Fruit fly (Drosophila melanogaster) whole organism, embryonic: ENCODE data around the gene Mkp3.

ENCODE experiments used
- Awh ChIP-seq: fragments of 200-800 bp; sonication (Bioruptor generic); IDR thresholded peaks from 2 replicates; pipeline ENCODE4, ENCODE4 v1.3.6; 2022; ENCODE audit warnings: missing biosample characterization, missing genetic modification characterization
- Blimp-1 ChIP-seq: fragments of 200-800 bp; sonication (Bioruptor generic); optimal IDR thresholded peaks from 3 replicates; lab custom pipeline; 2018; ENCODE audit warnings: missing biosample characterization, missing genetic modification characterization, mild to moderate bottlenecking, moderate library complexity, missing genetic modification reagents
- CG1024 ChIP-seq: fragments of 200-800 bp; sonication (Bioruptor generic); IDR thresholded peaks from 2 replicates; pipeline ENCODE4 v1.3.6; 2022; ENCODE audit warnings: missing biosample characterization, missing genetic modification characterization
- CG10654 ChIP-seq: fragments of 200-800 bp; sonication (Bioruptor generic); optimal IDR thresholded peaks from 2 replicates; lab custom pipeline; 2016; ENCODE audit warnings: missing biosample characterization, missing genetic modification characterization
- CG12769 ChIP-seq: fragments of 200-800 bp; sonication (Bioruptor generic); optimal IDR thresholded peaks from 2 replicates; lab custom pipeline; 2019; ENCODE audit warnings: missing biosample characterization, mild to moderate bottlenecking, missing genetic modification characterization, moderate library complexity
- CG17186 ChIP-seq: fragments of 200-800 bp; sonication (Bioruptor generic); optimal IDR thresholded peaks from 3 replicates; lab custom pipeline; 2017; ENCODE audit warnings: missing biosample characterization, missing genetic modification reagents, missing genetic modification characterization
- CG18262 ChIP-seq: fragments of 200-800 bp; optimal IDR thresholded peaks from 3 replicates; lab custom pipeline; 2019; ENCODE audit warnings: missing biosample characterization, mild to moderate bottlenecking, missing genetic modification characterization, moderate library complexity
- CG32772 ChIP-seq: fragments of 200-800 bp; sonication (Bioruptor generic); IDR thresholded peaks from 2 replicates; pipeline ENCODE4 v1.3.6; 2022; ENCODE audit warnings: missing biosample characterization, missing genetic modification characterization
- CG3281 ChIP-seq: fragments of 200-800 bp; sonication (Bioruptor generic); optimal IDR thresholded peaks from 3 replicates; lab custom pipeline; 2017; ENCODE audit warnings: missing biosample characterization, mild to moderate bottlenecking, missing genetic modification characterization
- CG3726 ChIP-seq: fragments of 200-800 bp; sonication (Bioruptor generic); IDR thresholded peaks from 3 replicates; pipeline ENCODE4, ENCODE4 v1.3.6; 2022; ENCODE audit warnings: missing biosample characterization, missing genetic modification characterization
- CG3995 ChIP-seq: fragments of 200-800 bp; sonication (Bioruptor generic); optimal IDR thresholded peaks from 3 replicates; lab custom pipeline; 2016; ENCODE audit warnings: missing biosample characterization, missing genetic modification characterization
- CG4404 ChIP-seq: fragments of 200-800 bp; sonication (Bioruptor generic); IDR thresholded peaks from 2 replicates; pipeline ENCODE4 v1.3.6; 2022; ENCODE audit warnings: missing biosample characterization, missing genetic modification characterization
- CG4820 ChIP-seq: fragments of 200-800 bp; sonication (Bioruptor generic); optimal IDR thresholded peaks from 3 replicates; lab custom pipeline; 2016; ENCODE audit warnings: missing biosample characterization, missing genetic modification characterization
- CG6791 ChIP-seq: fragments of 200-800 bp; sonication (Bioruptor generic); IDR thresholded peaks from 3 replicates; pipeline ENCODE4 v1.3.6; 2022; ENCODE audit warnings: missing biosample characterization, missing genetic modification characterization; ENCODE audit not compliant: partially characterized antibody
- CG7745 ChIP-seq: fragments of 200-800 bp; sonication (Bioruptor generic); optimal IDR thresholded peaks from 2 replicates; lab custom pipeline; 2018; ENCODE audit warnings: missing biosample characterization, mild to moderate bottlenecking, missing genetic modification characterization, moderate library complexity
- CG8765 ChIP-seq: fragments of 200-800 bp; sonication (Bioruptor generic); IDR thresholded peaks from 2 replicates; pipeline ENCODE4 v1.3.6; 2022; ENCODE audit warnings: missing biosample characterization, missing genetic modification characterization
- CG8924 ChIP-seq: fragments of 200-800 bp; optimal IDR thresholded peaks from 3 replicates; lab custom pipeline; 2019; ENCODE audit warnings: missing biosample characterization, mild to moderate bottlenecking, missing genetic modification characterization, moderate library complexity
- CG9797 ChIP-seq: fragments of 200-800 bp; sonication (Bioruptor generic); optimal IDR thresholded peaks from 3 replicates; lab custom pipeline; 2018; ENCODE audit warnings: missing biosample characterization, mild to moderate bottlenecking, missing genetic modification characterization
- CG9817 ChIP-seq: fragments of 200-800 bp; sonication (Bioruptor generic); optimal IDR thresholded peaks from 2 replicates; lab custom pipeline; 2018; ENCODE audit warnings: missing biosample characterization, mild to moderate bottlenecking, missing genetic modification characterization, moderate library complexity
- Dip2 ChIP-seq: fragments of 200-800 bp; sonication (Bioruptor generic); IDR thresholded peaks from 2 replicates; pipeline ENCODE4 v1.3.6; 2022; ENCODE audit warnings: missing biosample characterization, missing genetic modification characterization
- Elba2 ChIP-seq: fragments of 200-800 bp; sonication (Bioruptor generic); optimal IDR thresholded peaks from 3 replicates; lab custom pipeline; 2016; ENCODE audit warnings: missing biosample characterization, missing genetic modification characterization
- Gsc ChIP-seq: fragments of 200-800 bp; sonication (Bioruptor generic); IDR thresholded peaks from 2 replicates; pipeline ENCODE4 v1.3.6; 2022; ENCODE audit warnings: missing biosample characterization, missing genetic modification characterization
- HHEX ChIP-seq: fragments of 200-800 bp; sonication (Bioruptor generic); optimal IDR thresholded peaks from 3 replicates; lab custom pipeline; 2017; ENCODE audit warnings: missing biosample characterization, mild to moderate bottlenecking, missing genetic modification characterization, missing genetic modification reagents
- Hmx ChIP-seq: fragments of 200-800 bp; sonication (Bioruptor generic); optimal IDR thresholded peaks from 2 replicates; lab custom pipeline; 2016; ENCODE audit warnings: missing biosample characterization, missing genetic modification characterization
- Kr ChIP-seq: fragments of 200-800 bp; sonication (Bioruptor generic); optimal IDR thresholded peaks from 2 replicates; lab custom pipeline; 2017; ENCODE audit warnings: missing biosample characterization, mild to moderate bottlenecking, missing genetic modification characterization
- Meics ChIP-seq: fragments of 200-800 bp; sonication (Bioruptor generic); optimal IDR thresholded peaks from 2 replicates; lab custom pipeline; 2017; ENCODE audit warnings: missing biosample characterization, mild to moderate bottlenecking, missing genetic modification characterization
- Myb ChIP-seq: fragments of 200-800 bp; sonication (Bioruptor generic); optimal IDR thresholded peaks from 2 replicates; lab custom pipeline; 2016; ENCODE audit warnings: missing biosample characterization, missing genetic modification characterization
- Nf-YA ChIP-seq: fragments of 200-800 bp; sonication (Bioruptor generic); IDR thresholded peaks from 2 replicates; pipeline ENCODE4 v1.3.6; 2022; ENCODE audit warnings: missing biosample characterization, missing genetic modification characterization
- Optix ChIP-seq: fragments of 200-800 bp; sonication (Bioruptor generic); IDR thresholded peaks from 3 replicates; pipeline ENCODE4 v1.3.6; 2022; ENCODE audit warnings: missing biosample characterization, missing genetic modification characterization
- Rfx ChIP-seq: fragments of 200-800 bp; sonication (Bioruptor generic); IDR thresholded peaks from 2 replicates; pipeline ENCODE4 v1.3.6; 2022; ENCODE audit warnings: missing biosample characterization, missing genetic modification characterization
- Stat92E ChIP-seq, 3 experiments: fragments of >200 bp in 2 of 3; fragments of 200-800 bp in 1 of 3; sonication (Bioruptor generic) in 1 of 3; optimal IDR thresholded peaks; 2 replicates each; lab custom pipeline; 2017 to 2019; ENCODE audit warnings: missing biosample characterization in 3 of 3, missing genetic modification characterization in 3 of 3, mild to moderate bottlenecking in 1 of 3, moderate library complexity in 1 of 3
- bcd ChIP-seq: fragments of 200-800 bp; sonication (Bioruptor generic); optimal IDR thresholded peaks from 2 replicates; lab custom pipeline; 2017; ENCODE audit warnings: missing biosample characterization, mild to moderate bottlenecking, missing genetic modification characterization
- bowl ChIP-seq: fragments of 200-800 bp; sonication (Bioruptor generic); IDR thresholded peaks from 2 replicates; pipeline ENCODE4 v1.3.6; 2022; ENCODE audit warnings: missing biosample characterization, missing genetic modification characterization
- ci ChIP-seq: fragments of 200-800 bp; sonication (Bioruptor generic); IDR thresholded peaks from 3 replicates; pipeline ENCODE4 v1.3.6; 2022; ENCODE audit warnings: missing biosample characterization, missing genetic modification characterization
- dpn ChIP-seq, 2 experiments: fragments of 200-800 bp; sonication (Bioruptor generic); optimal IDR thresholded peaks; 3 replicates each; lab custom pipeline; 2016; ENCODE audit warnings: missing biosample characterization in 2 of 2, missing genetic modification characterization in 2 of 2
- gcm ChIP-seq: fragments of 200-800 bp; sonication (Bioruptor generic); optimal IDR thresholded peaks from 2 replicates; lab custom pipeline; 2019; ENCODE audit warnings: missing biosample characterization, mild to moderate bottlenecking, missing genetic modification characterization, moderate library complexity
- hb ChIP-seq: fragments of 200-800 bp; sonication (Bioruptor generic); IDR thresholded peaks from 3 replicates; pipeline ENCODE4 v1.3.6; 2022; ENCODE audit warnings: missing biosample characterization, missing genetic modification characterization; ENCODE audit not compliant: partially characterized antibody
- inv ChIP-seq: fragments of 200-800 bp; sonication (Bioruptor generic); IDR thresholded peaks from 2 replicates; pipeline ENCODE4 v1.3.6; 2022; ENCODE audit warnings: missing biosample characterization, missing genetic modification characterization; ENCODE audit not compliant: partially characterized antibody
- kah ChIP-seq: fragments of 200-800 bp; sonication (Bioruptor generic); optimal IDR thresholded peaks from 2 replicates; lab custom pipeline; 2018; ENCODE audit warnings: missing biosample characterization, mild to moderate bottlenecking, missing genetic modification characterization
- kay ChIP-seq: fragments of 200-800 bp; sonication (Bioruptor generic); optimal IDR thresholded peaks from 2 replicates; lab custom pipeline; 2016; ENCODE audit warnings: missing biosample characterization, missing genetic modification characterization
- knrl ChIP-seq: fragments of 200-800 bp; sonication (Bioruptor generic); IDR thresholded peaks from 3 replicates; pipeline ENCODE4 v1.3.6; 2022; ENCODE audit warnings: missing biosample characterization, missing genetic modification characterization; ENCODE audit not compliant: partially characterized antibody
- pb ChIP-seq: fragments of 200-800 bp; sonication (Bioruptor generic); optimal IDR thresholded peaks from 3 replicates; lab custom pipeline; 2016; ENCODE audit warnings: missing biosample characterization, missing genetic modification characterization
- psq ChIP-seq: fragments of 200-800 bp; sonication (Bioruptor generic); optimal IDR thresholded peaks from 2 replicates; lab custom pipeline; 2017; ENCODE audit warnings: missing biosample characterization, missing genetic modification characterization
- row ChIP-seq: fragments of 200-800 bp; sonication (Bioruptor generic); IDR thresholded peaks from 3 replicates; pipeline ENCODE4 v1.3.6; 2022; ENCODE audit warnings: missing biosample characterization, missing genetic modification characterization
- run ChIP-seq: fragments of 200-800 bp; sonication (Bioruptor generic); optimal IDR thresholded peaks from 3 replicates; lab custom pipeline; 2018; ENCODE audit warnings: missing biosample characterization, mild to moderate bottlenecking, missing genetic modification characterization
- slou ChIP-seq: fragments of 200-800 bp; sonication (Bioruptor generic); optimal IDR thresholded peaks from 3 replicates; lab custom pipeline; 2016; ENCODE audit warnings: missing biosample characterization, missing genetic modification characterization
- stwl ChIP-seq: fragments of 200-800 bp; sonication (Bioruptor generic); optimal IDR thresholded peaks from 3 replicates; lab custom pipeline; 2018; ENCODE audit warnings: missing biosample characterization, mild to moderate bottlenecking, missing genetic modification characterization, moderate library complexity
- tgo ChIP-seq: fragments of 200-800 bp; sonication (Bioruptor generic); IDR thresholded peaks from 3 replicates; pipeline ENCODE4 v1.3.6; 2022; ENCODE audit warnings: missing biosample characterization, missing genetic modification characterization
- usp ChIP-seq: fragments of >200 bp; optimal IDR thresholded peaks from 2 replicates; lab custom pipeline; 2017; ENCODE audit warnings: missing biosample characterization, missing genetic modification characterization
- vnd ChIP-seq: fragments of 200-800 bp; sonication (Bioruptor generic); IDR thresholded peaks from 3 replicates; pipeline ENCODE4 v1.3.6; 2022; ENCODE audit warnings: missing biosample characterization, missing genetic modification characterization; ENCODE audit not compliant: partially characterized antibody
- zen ChIP-seq: fragments of 200-800 bp; sonication (Bioruptor generic); optimal IDR thresholded peaks from 3 replicates; lab custom pipeline; 2018; ENCODE audit warnings: missing biosample characterization, mild to moderate bottlenecking, missing genetic modification characterization, moderate library complexity
- zfh1 ChIP-seq: fragments of 200-800 bp; sonication (Bioruptor generic); IDR thresholded peaks from 3 replicates; pipeline ENCODE4 v1.3.6; 2022; ENCODE audit warnings: missing biosample characterization, missing genetic modification characterization

Gene Mkp3

DNA sequence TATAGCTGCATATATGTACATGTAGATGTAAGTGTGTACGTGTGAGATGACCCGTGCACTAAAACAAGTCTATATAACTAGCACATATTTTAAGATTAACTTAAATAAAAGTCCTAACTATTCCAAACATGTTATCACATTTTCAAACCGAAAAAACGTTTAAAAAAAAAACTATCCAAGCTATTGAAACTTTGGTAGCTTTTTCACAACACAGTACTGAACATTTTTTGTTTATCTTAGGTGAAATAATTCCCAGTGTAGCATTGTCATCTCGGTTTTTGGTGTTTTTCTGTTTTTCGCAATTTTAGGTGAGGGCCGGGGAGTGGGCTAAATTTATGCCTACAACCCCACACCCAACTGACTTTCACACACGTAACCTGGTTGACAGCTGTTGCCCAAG, 59.1 kb downstream of the Mkp3 start (continued):
- TF ChIP-seq Dip2 (no peak), stwl (tag; lab: Kevin White, UChicago) (no peak), inv (no peak), pb (no peak), CG9817 (tag; lab: Kevin White, UChicago) (no peak), ci (GFP tag; lab: Robert Waterston, UW) (no peak), HHEX (no peak), Gsc (GFP tag; lab: Robert Waterston, UW) (no peak), Hmx (GFP tag; lab: Kevin White, UChicago) (no peak), CG8924 (tag; lab: Kevin White, UChicago) (no peak), CG17186 (no peak), CG12769 (tag; lab: Kevin White, UChicago) (no peak), gcm (GFP tag; lab: Kevin White, UChicago) (no peak), Meics (peak; percentile 6), CG3995 (no peak), Awh (GFP tag; lab: Robert Waterston, UW) (no peak), slou (GFP tag; lab: Kevin White, UChicago) (no peak), zfh1 (GFP tag; lab: Robert Waterston, UW) (no peak), hb (no peak), CG1024 (no peak), bowl (GFP tag; lab: Robert Waterston, UW) (no peak), Myb (GFP tag; lab: Kevin White, UChicago) (no peak), CG9797 (GFP tag; lab: Kevin White, UChicago) (no peak), CG32772 (GFP tag; lab: Robert Waterston, UW) (no peak), usp (no peak), run (tag; lab: Kevin White, UChicago) (no peak), CG10654 (no peak), CG18262 (tag; lab: Kevin White, UChicago) (no peak), vnd (GFP tag; lab: Robert Waterston, UW) (no peak), Rfx (GFP tag; lab: Robert Waterston, UW) (no peak), kay (GFP tag; lab: Kevin White, UChicago) (no peak), Nf-YA (GFP tag; lab: Robert Waterston, UW) (no peak), Kr (no peak), dpn (GFP tag; optimal IDR thresholded peaks at IDR 0.05; lab: Kevin White, UChicago) (no peak), CG3281 (GFP tag; lab: Kevin White, UChicago) (peak; percentile 23), tgo (GFP tag; lab: Robert Waterston, UW) (no peak), CG4404 (GFP tag; lab: Robert Waterston, UW) (no peak), Optix (no peak), CG4820 (GFP tag; lab: Kevin White, UChicago) (no peak), kah (no peak), Stat92E (GFP tag; optimal IDR thresholded peaks at IDR 0.05; lab: Kevin White, UChicago) (no peak), Blimp-1 (GFP tag; lab: Kevin White, UChicago) (no peak), CG7745 (tag; lab: Kevin White, UChicago) (no peak), CG3726 (no peak), knrl (GFP tag; lab: Robert Waterston, UW) (no peak), CG8765 (no peak), Elba2 (GFP tag; lab: Kevin White, UChicago) (no peak), bcd (no peak), psq (GFP tag; lab: Kevin White, UChicago) (no peak), row (GFP tag; lab: Robert Waterston, UW) (peak; percentile 27; the same call in 2 of the 3 replicates), zen (tag; lab: Kevin White, UChicago) (no peak), CG6791 (GFP tag; lab: Robert Waterston, UW) (no peak)
